Worm (Caenorhabditis elegans) whole organism, early embryonic: ENCODE results near the gene dpy-28.

Experiments used
- ceh-36 ChIP-seq: sonication (generic microtip); optimal IDR thresholded peaks from 2 replicates; lab custom pipeline; 2016; ENCODE audit warnings: missing genetic modification characterization, inconsistent platforms, missing compliant biosample characterization
- hmg-4 ChIP-seq: fragments of 200-800 bp; sonication (Bioruptor generic); optimal IDR thresholded peaks from 2 replicates; lab custom pipeline; 2018; ENCODE audit warnings: mild to moderate bottlenecking, missing genetic modification characterization, missing compliant biosample characterization
- scrt-1 ChIP-seq: fragments of 200-800 bp; sonication (Bioruptor generic); IDR thresholded peaks from 2 replicates; pipeline ENCODE4 v1.3.6; 2022; ENCODE audit warnings: missing genetic modification characterization, missing compliant biosample characterization

Gene dpy-28

DNA sequence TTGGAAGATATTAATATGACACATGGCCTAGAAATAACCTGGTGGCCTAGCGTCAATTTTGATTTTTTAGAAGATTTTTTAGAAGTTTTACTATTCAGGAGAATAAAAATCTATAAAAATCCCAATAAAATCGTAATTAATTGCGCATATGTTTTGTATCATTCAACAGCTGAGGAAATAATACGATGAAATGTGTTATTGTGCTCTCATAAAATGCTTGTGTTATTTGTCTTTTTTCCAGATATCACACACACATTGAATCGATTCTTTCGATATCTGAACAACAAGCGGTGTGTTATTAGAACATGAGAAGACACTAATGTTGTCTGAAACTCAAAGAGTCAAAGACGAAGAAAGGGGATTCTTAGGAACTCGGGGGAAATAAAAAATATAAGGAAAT is 62.2 kb downstream of the dpy-28 start:
- TF ChIP-seq ceh-36 (tag; lab: Kevin White, UChicago), result no peak
- no peak for TF ChIP-seq hmg-4 (GFP tag; lab: Kevin White, UChicago)
- TF ChIP-seq scrt-1, result no peak
